Fruit fly (Drosophila melanogaster) whole organism: ENCODE measurements around the gene CG2701.

Source experiments
- CG8478 ChIP-seq: fragments of >200 bp; optimal IDR thresholded peaks from 2 replicates; lab custom pipeline; 2018; ENCODE audit warnings: inconsistent platforms
- EcR ChIP-seq, 2 experiments: fragments of >200 bp; optimal IDR thresholded peaks; 2 replicates each; lab custom pipeline; 2017; ENCODE audit warnings: missing biosample characterization in 2 of 2, missing genetic modification characterization in 2 of 2, missing genetic modification reagents in 2 of 2
- pan ChIP-seq: fragments of >200 bp; optimal IDR thresholded peaks from 2 replicates; lab custom pipeline; 2017
- psq ChIP-seq: fragments of >200 bp; optimal IDR thresholded peaks from 2 replicates; lab custom pipeline; 2017
- usp ChIP-seq: fragments of >200 bp; optimal IDR thresholded peaks from 2 replicates; lab custom pipeline; 2017; ENCODE audit warnings: missing biosample characterization, missing genetic modification characterization, mixed read lengths

DNA sequence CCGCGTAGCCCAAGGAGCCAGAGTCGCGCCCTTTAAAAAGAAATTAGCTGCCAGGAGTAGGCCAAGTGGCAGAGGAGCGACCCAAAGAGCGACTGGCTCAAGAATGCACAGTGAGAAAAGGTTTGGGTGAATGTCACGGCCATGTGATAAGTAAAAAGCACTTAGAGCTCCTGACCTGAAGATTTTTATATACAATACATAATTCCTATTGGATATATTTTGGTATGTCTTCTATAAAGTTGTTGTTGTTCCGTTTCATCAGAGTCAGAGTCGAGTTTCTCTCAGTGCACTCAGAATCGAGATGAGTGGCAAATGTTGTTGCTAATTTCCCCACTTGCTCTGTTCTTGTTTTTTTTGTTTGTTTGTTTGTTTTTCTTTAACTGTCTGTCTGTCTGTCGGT is 41.1 kb upstream of the CG2701 start:
- TF ChIP-seq EcR (GFP tag; optimal IDR thresholded peaks at IDR 0.05; lab: Kevin White, UChicago) (no peak), usp (GFP tag; lab: Kevin White, UChicago) (no peak), CG8478 (no peak), pan (lab: Kevin White, UChicago) (no peak), psq (lab: Kevin White, UChicago) (no peak)
